Fruit fly (Drosophila melanogaster): ENCODE measurements around the gene CG2663.

DNA sequence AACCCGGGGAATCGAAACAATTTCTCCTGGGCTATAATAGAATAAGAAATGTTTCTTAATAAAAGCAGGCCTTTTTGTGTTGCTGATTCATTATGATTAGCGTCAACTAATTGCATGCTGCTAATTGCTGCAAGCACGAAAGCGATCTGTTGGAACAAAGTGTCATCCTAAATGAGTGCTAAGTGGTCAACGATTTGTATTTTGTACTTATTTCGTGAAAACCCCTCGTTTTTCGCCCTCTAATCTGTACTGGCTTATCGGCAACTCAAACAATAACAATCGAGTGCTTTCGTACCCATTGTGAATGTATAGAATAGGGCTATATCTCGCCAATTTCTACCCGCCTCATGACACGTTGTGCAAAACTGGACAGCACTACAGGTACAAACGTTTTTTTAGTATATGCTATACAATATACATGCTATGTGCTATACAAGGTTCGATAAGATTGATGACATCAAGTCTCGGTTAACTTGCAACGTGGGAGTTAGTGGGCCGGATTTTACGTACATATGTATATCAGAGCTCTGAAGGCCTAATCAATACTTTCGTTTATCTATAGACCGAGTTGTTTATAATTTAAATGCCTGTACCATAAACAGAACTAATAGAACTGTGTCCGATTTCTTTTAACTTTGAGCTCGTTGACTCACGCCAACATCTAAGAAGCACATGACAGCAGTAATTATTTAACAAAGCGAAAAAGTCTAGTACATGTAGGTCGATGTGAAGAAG is 39.2 kb downstream of the CG2663 start:
- TF ChIP-seq dl (GFP tag; optimal IDR thresholded peaks at IDR 0.05; ENCODE audit: insufficient read depth in 1 of 2, partially characterized antibody in 2 of 2) (no peak), br (GFP tag; optimal IDR thresholded peaks at IDR 0.05) (no peak), lola (GFP tag; optimal IDR thresholded peaks at IDR 0.05) (no peak), fru (GFP tag; optimal IDR thresholded peaks at IDR 0.05) (no peak), CG9705 (GFP tag; optimal IDR thresholded peaks at IDR 0.05) (no peak)
